Worm (Caenorhabditis elegans): ENCODE results near the gene coa-3.

DNA sequence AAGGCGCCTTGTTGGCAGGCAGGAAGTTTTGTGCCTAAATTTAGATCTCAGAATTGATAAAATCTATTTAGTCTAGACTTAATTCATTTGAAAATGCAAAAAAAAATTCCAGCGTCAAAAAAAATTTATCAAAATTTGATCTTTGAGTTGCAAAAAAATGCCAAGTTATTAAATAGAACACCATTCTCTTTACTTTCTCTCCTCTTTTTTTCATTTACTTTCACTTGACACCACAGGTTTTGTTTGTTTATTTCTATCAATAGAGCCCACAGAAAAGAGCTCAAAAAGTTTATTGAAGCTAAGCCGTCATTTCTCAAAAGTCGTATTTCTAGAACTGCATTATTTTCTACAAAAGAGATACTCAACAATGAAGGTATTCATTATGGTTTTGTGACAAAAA is 10.3 kb upstream of the coa-3 start, which contains the start of gene pqn-35:
- TF ChIP-seq him-1 (tag; optimal IDR thresholded peaks at IDR 0.05): no peak
- no peak for TF ChIP-seq dao-5 (tag; optimal IDR thresholded peaks at IDR 0.05)
